Fruit fly (Drosophila melanogaster) whole organism, embryonic: Measurements from ENCODE around the gene Rassf.

Source experiments
- Antp ChIP-seq: fragments of 200-800 bp; sonication (Bioruptor generic); optimal IDR thresholded peaks from 3 replicates; lab custom pipeline; 2016; ENCODE audit warnings: missing biosample characterization, missing genetic modification characterization
- BEAF-32 ChIP-seq: fragments of 200-800 bp; sonication (Bioruptor generic); optimal IDR thresholded peaks from 3 replicates; lab custom pipeline; 2017; ENCODE audit warnings: missing biosample characterization, missing genetic modification characterization, mild to moderate bottlenecking, moderate library complexity, missing genetic modification reagents
- CG10147 ChIP-seq: fragments of 200-800 bp; sonication (Bioruptor generic); optimal IDR thresholded peaks from 2 replicates; lab custom pipeline; 2019; ENCODE audit warnings: missing biosample characterization, mild to moderate bottlenecking, missing genetic modification characterization, moderate library complexity
- CG10366 ChIP-seq: fragments of 200-800 bp; sonication (Bioruptor generic); IDR thresholded peaks from 2 replicates; pipeline ENCODE4 v1.3.6; 2022; ENCODE audit warnings: missing biosample characterization, missing genetic modification characterization
- CG10979 ChIP-seq: fragments of 200-800 bp; sonication (Bioruptor generic); optimal IDR thresholded peaks from 2 replicates; lab custom pipeline; 2018; ENCODE audit warnings: missing biosample characterization, mild to moderate bottlenecking, missing genetic modification characterization, moderate library complexity
- CG11456 ChIP-seq: fragments of 200-800 bp; sonication (Bioruptor generic); IDR thresholded peaks from 3 replicates; pipeline ENCODE4 v1.3.6; 2022; ENCODE audit warnings: missing biosample characterization, missing genetic modification characterization
- CG1233 ChIP-seq: fragments of 200-800 bp; sonication (Bioruptor generic); optimal IDR thresholded peaks from 4 replicates; lab custom pipeline; 2018; ENCODE audit warnings: missing biosample characterization, mild to moderate bottlenecking, missing genetic modification characterization
- CG12391 ChIP-seq: fragments of 200-800 bp; sonication (Bioruptor generic); optimal IDR thresholded peaks from 3 replicates; lab custom pipeline; 2018; ENCODE audit warnings: missing biosample characterization, mild to moderate bottlenecking, missing genetic modification characterization, moderate library complexity
- CG14441 ChIP-seq: fragments of 200-800 bp; sonication (Bioruptor generic); IDR thresholded peaks from 2 replicates; pipeline ENCODE4 v1.3.6; 2022; ENCODE audit warnings: missing biosample characterization, missing genetic modification characterization
- CG15514 ChIP-seq: fragments of 200-800 bp; sonication (Bioruptor generic); optimal IDR thresholded peaks from 3 replicates; lab custom pipeline; 2017; ENCODE audit warnings: missing biosample characterization, missing genetic modification characterization, mild to moderate bottlenecking, moderate library complexity, missing genetic modification reagents
- CG15696 ChIP-seq: fragments of 200-800 bp; sonication (Bioruptor generic); optimal IDR thresholded peaks from 2 replicates; lab custom pipeline; 2019; ENCODE audit warnings: missing biosample characterization, mild to moderate bottlenecking, missing genetic modification characterization, moderate library complexity
- CG16813 ChIP-seq: fragments of 200-800 bp; sonication (Bioruptor generic); IDR thresholded peaks from 3 replicates; pipeline ENCODE4 v1.3.6; 2022; ENCODE audit warnings: missing biosample characterization, missing genetic modification characterization; ENCODE audit not compliant: partially characterized antibody
- CG17829 ChIP-seq: fragments of 200-800 bp; optimal IDR thresholded peaks from 2 replicates; lab custom pipeline; 2019; ENCODE audit warnings: missing biosample characterization, mild to moderate bottlenecking, missing genetic modification characterization, moderate library complexity
- CG18262 ChIP-seq: fragments of 200-800 bp; optimal IDR thresholded peaks from 3 replicates; lab custom pipeline; 2019; ENCODE audit warnings: missing biosample characterization, mild to moderate bottlenecking, missing genetic modification characterization, moderate library complexity
- CG2116 ChIP-seq: fragments of 200-800 bp; sonication (Bioruptor generic); optimal IDR thresholded peaks from 3 replicates; lab custom pipeline; 2018; ENCODE audit warnings: missing biosample characterization, mild to moderate bottlenecking, missing genetic modification characterization
- CG2120 ChIP-seq: fragments of 200-800 bp; sonication (Bioruptor generic); optimal IDR thresholded peaks from 3 replicates; lab custom pipeline; 2016; ENCODE audit warnings: missing biosample characterization, missing genetic modification characterization
- CG30403 ChIP-seq: fragments of 200-800 bp; sonication (Bioruptor generic); optimal IDR thresholded peaks from 3 replicates; lab custom pipeline; 2016; ENCODE audit warnings: missing biosample characterization, missing genetic modification characterization
- CG33557 ChIP-seq: fragments of 200-800 bp; sonication (Bioruptor generic); optimal IDR thresholded peaks from 2 replicates; lab custom pipeline; 2019; ENCODE audit warnings: missing biosample characterization, mild to moderate bottlenecking, missing genetic modification characterization, moderate library complexity
- CG34376 ChIP-seq: fragments of 200-800 bp; sonication (Bioruptor generic); optimal IDR thresholded peaks from 2 replicates; lab custom pipeline; 2018; ENCODE audit warnings: missing biosample characterization, mild to moderate bottlenecking, missing genetic modification characterization
- CG7839 ChIP-seq: fragments of 200-800 bp; sonication (Bioruptor generic); optimal IDR thresholded peaks from 3 replicates; lab custom pipeline; 2018; ENCODE audit warnings: missing biosample characterization, mild to moderate bottlenecking, missing genetic modification characterization, moderate library complexity
- CG9932 ChIP-seq: fragments of 200-800 bp; sonication (Bioruptor generic); IDR thresholded peaks from 2 replicates; pipeline ENCODE4 v1.3.6; 2022; ENCODE audit warnings: missing biosample characterization, missing genetic modification characterization
- CoRest ChIP-seq: fragments of 200-800 bp; sonication (Bioruptor generic); optimal IDR thresholded peaks from 3 replicates; lab custom pipeline; 2018; ENCODE audit warnings: missing biosample characterization, mild to moderate bottlenecking, missing genetic modification characterization, moderate library complexity
- Dp ChIP-seq: fragments of 200-800 bp; sonication (Bioruptor generic); optimal IDR thresholded peaks from 2 replicates; lab custom pipeline; 2018; ENCODE audit warnings: missing biosample characterization, mild to moderate bottlenecking, missing genetic modification characterization, moderate library complexity
- E2f2 ChIP-seq: fragments of 200-800 bp; sonication (Bioruptor generic); IDR thresholded peaks from 2 replicates; pipeline ENCODE4 v1.3.6; 2022; ENCODE audit warnings: missing biosample characterization, missing genetic modification characterization
- Ets65A ChIP-seq: fragments of 200-800 bp; sonication (Bioruptor generic); peaks from one replicate; lab custom pipeline; 2016; ENCODE audit warnings: missing biosample characterization, missing genetic modification characterization
- HLH3B ChIP-seq: fragments of 200-800 bp; sonication (Bioruptor generic); IDR thresholded peaks from 2 replicates; pipeline ENCODE4 v1.3.6; 2022; ENCODE audit warnings: missing biosample characterization, missing genetic modification characterization
- Hmr ChIP-seq: fragments of 200-800 bp; sonication (Bioruptor generic); optimal IDR thresholded peaks from 3 replicates; lab custom pipeline; 2017; ENCODE audit warnings: mild to moderate bottlenecking, missing biosample characterization, missing genetic modification reagents, missing genetic modification characterization
- Hr3 ChIP-seq: fragments of 200-800 bp; sonication (Bioruptor generic); optimal IDR thresholded peaks from 3 replicates; lab custom pipeline; 2016; ENCODE audit warnings: missing biosample characterization, missing genetic modification characterization
- Jarid2 ChIP-seq: fragments of 200-800 bp; sonication (Bioruptor generic); optimal IDR thresholded peaks from 3 replicates; lab custom pipeline; 2017; ENCODE audit warnings: mild to moderate bottlenecking, missing biosample characterization, missing genetic modification reagents, missing genetic modification characterization
- Lhr ChIP-seq: fragments of 200-800 bp; sonication (Bioruptor generic); optimal IDR thresholded peaks from 3 replicates; lab custom pipeline; 2017; ENCODE audit warnings: mild to moderate bottlenecking, missing biosample characterization, missing genetic modification reagents, missing genetic modification characterization
- Mad ChIP-seq: fragments of 200-800 bp; sonication (Bioruptor generic); optimal IDR thresholded peaks from 2 replicates; lab custom pipeline; 2016; ENCODE audit warnings: missing biosample characterization, missing genetic modification characterization
- Meics ChIP-seq: fragments of 200-800 bp; sonication (Bioruptor generic); optimal IDR thresholded peaks from 2 replicates; lab custom pipeline; 2017; ENCODE audit warnings: missing biosample characterization, mild to moderate bottlenecking, missing genetic modification characterization
- Myb ChIP-seq: fragments of 200-800 bp; sonication (Bioruptor generic); optimal IDR thresholded peaks from 2 replicates; lab custom pipeline; 2016; ENCODE audit warnings: missing biosample characterization, missing genetic modification characterization
- NC2α ChIP-seq: fragments of 200-800 bp; sonication (Bioruptor generic); optimal IDR thresholded peaks from 2 replicates; lab custom pipeline; 2016; ENCODE audit warnings: missing biosample characterization, missing genetic modification characterization
- Opbp ChIP-seq: fragments of 200-800 bp; sonication (Bioruptor generic); IDR thresholded peaks from 3 replicates; pipeline ENCODE4 v1.3.6; 2022; ENCODE audit warnings: missing biosample characterization, missing genetic modification characterization; ENCODE audit not compliant: partially characterized antibody
- Taf1 ChIP-seq: fragments of 200-800 bp; sonication (Bioruptor generic); IDR thresholded peaks from 2 replicates; pipeline ENCODE4 v1.3.6; 2022; ENCODE audit warnings: missing biosample characterization, missing genetic modification characterization
- ato ChIP-seq: fragments of 200-800 bp; sonication (Bioruptor generic); IDR thresholded peaks from 2 replicates; pipeline ENCODE4 v1.3.6; 2022; ENCODE audit warnings: missing biosample characterization, missing genetic modification characterization; ENCODE audit not compliant: partially characterized antibody
- crc ChIP-seq: fragments of 200-800 bp; sonication (Bioruptor generic); optimal IDR thresholded peaks from 2 replicates; lab custom pipeline; 2016; ENCODE audit warnings: missing biosample characterization, missing genetic modification characterization
- dpn ChIP-seq, 2 experiments: fragments of 200-800 bp; sonication (Bioruptor generic); optimal IDR thresholded peaks; 3 replicates each; lab custom pipeline; 2016; ENCODE audit warnings: missing biosample characterization in 2 of 2, missing genetic modification characterization in 2 of 2
- ewg ChIP-seq: fragments of 200-800 bp; sonication (Bioruptor generic); optimal IDR thresholded peaks from 3 replicates; lab custom pipeline; 2017; ENCODE audit warnings: mild to moderate bottlenecking, missing biosample characterization, missing genetic modification reagents, missing genetic modification characterization
- gem ChIP-seq: fragments of 200-800 bp; sonication (Bioruptor generic); optimal IDR thresholded peaks from 2 replicates; lab custom pipeline; 2019; ENCODE audit warnings: missing biosample characterization, mild to moderate bottlenecking, missing genetic modification characterization, moderate library complexity
- grau ChIP-seq: fragments of 200-800 bp; optimal IDR thresholded peaks from 3 replicates; lab custom pipeline; 2019; ENCODE audit warnings: missing biosample characterization, mild to moderate bottlenecking, missing genetic modification characterization, moderate library complexity
- mirr ChIP-seq: fragments of 200-800 bp; sonication (Bioruptor generic); optimal IDR thresholded peaks from 3 replicates; lab custom pipeline; 2018; ENCODE audit warnings: missing biosample characterization, mild to moderate bottlenecking, missing genetic modification characterization
- phol ChIP-seq: fragments of 200-800 bp; sonication (Bioruptor generic); optimal IDR thresholded peaks from 3 replicates; lab custom pipeline; 2018; ENCODE audit warnings: missing biosample characterization, mild to moderate bottlenecking, missing genetic modification characterization, moderate library complexity
- run ChIP-seq: fragments of 200-800 bp; sonication (Bioruptor generic); optimal IDR thresholded peaks from 3 replicates; lab custom pipeline; 2018; ENCODE audit warnings: missing biosample characterization, mild to moderate bottlenecking, missing genetic modification characterization
- scrt ChIP-seq: fragments of 200-800 bp; sonication (Bioruptor generic); optimal IDR thresholded peaks from 2 replicates; lab custom pipeline; 2018; ENCODE audit warnings: missing biosample characterization, mild to moderate bottlenecking, missing genetic modification characterization, moderate library complexity
- shn ChIP-seq: fragments of 200-800 bp; sonication (Bioruptor generic); optimal IDR thresholded peaks from 3 replicates; lab custom pipeline; 2016; ENCODE audit warnings: missing biosample characterization, missing genetic modification characterization
- stwl ChIP-seq: fragments of 200-800 bp; sonication (Bioruptor generic); optimal IDR thresholded peaks from 3 replicates; lab custom pipeline; 2018; ENCODE audit warnings: missing biosample characterization, mild to moderate bottlenecking, missing genetic modification characterization, moderate library complexity
- zen ChIP-seq: fragments of 200-800 bp; sonication (Bioruptor generic); optimal IDR thresholded peaks from 3 replicates; lab custom pipeline; 2018; ENCODE audit warnings: missing biosample characterization, mild to moderate bottlenecking, missing genetic modification characterization, moderate library complexity

Rassf gene

DNA sequence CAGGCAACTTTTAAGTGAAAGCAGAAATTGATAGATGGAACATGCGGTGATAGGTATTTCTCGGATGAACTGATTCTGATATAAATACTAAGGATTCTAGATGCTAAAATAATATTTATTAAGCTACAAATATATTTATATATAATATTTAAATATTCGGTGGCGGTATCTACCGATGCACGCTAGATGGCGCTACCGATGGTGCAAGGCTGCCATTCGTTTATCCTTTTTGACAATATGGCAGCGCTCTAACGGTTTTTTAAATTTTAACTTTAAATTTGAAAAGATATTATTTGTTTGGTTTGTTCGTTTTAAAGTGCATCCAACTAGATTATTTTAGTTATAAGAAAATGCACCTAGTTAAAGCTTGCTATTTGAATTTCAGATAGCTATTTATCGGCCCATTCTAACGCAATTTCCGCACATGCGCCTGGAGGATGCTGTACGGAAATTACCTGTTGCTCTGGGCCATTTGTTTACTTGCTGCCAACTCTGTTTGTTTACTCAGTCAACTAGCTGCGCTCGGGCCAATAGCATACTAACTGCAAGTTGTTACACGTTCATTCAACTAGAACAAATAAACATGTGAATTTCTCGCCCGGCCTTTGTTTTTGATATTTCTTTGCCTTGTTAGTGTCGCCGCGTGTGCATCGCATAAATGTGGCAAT lies 41.7 kb upstream of the Rassf start, which contains the start of gene VhaAC39-2 (continued):
- TF ChIP-seq CG10147 (GFP tag; lab: Kevin White, UChicago), result no peak
- peak; percentile 28; the same call in 1 of the 2 replicates for TF ChIP-seq HLH3B (GFP tag; lab: Robert Waterston, UW)
- TF ChIP-seq stwl (tag; lab: Kevin White, UChicago), result peak; percentile 36
- no peak for TF ChIP-seq CG16813 (GFP tag; lab: Robert Waterston, UW)
- no peak for TF ChIP-seq run (tag; lab: Kevin White, UChicago)
- no peak for TF ChIP-seq CG1233 (GFP tag; lab: Kevin White, UChicago)
- TF ChIP-seq Ets65A, result peak; percentile 22
- TF ChIP-seq CoRest (tag; lab: Kevin White, UChicago), result peak; percentile 33
- peak; percentile 6 for TF ChIP-seq CG15514 (GFP tag; lab: Kevin White, UChicago)
- TF ChIP-seq CG17829 (tag; lab: Kevin White, UChicago), result peak; percentile 10
- TF ChIP-seq NC2α, result no peak
- TF ChIP-seq Taf1 (GFP tag; lab: Robert Waterston, UW), result no peak
- TF ChIP-seq CG15696 (tag; lab: Kevin White, UChicago), result peak; percentile 52
- peak; percentile 88 for TF ChIP-seq Myb (GFP tag; lab: Kevin White, UChicago)
- peak; percentile 6 for TF ChIP-seq zen (tag; lab: Kevin White, UChicago)
- TF ChIP-seq CG10366, result 0 out of 2 replicates have a peak, but pooled peaks have one; percentile 10
- TF ChIP-seq Hr3 (GFP tag; lab: Kevin White, UChicago), result peak; percentile 27
- TF ChIP-seq Mad (GFP tag; lab: Kevin White, UChicago), result no peak
- TF ChIP-seq ewg (GFP tag; lab: Kevin White, UChicago), result peak; percentile 91
- TF ChIP-seq crc (GFP tag; lab: Kevin White, UChicago), result no peak
- TF ChIP-seq CG34376, result no peak
- TF ChIP-seq CG18262 (tag; lab: Kevin White, UChicago), result no peak
- TF ChIP-seq mirr, result no peak
- TF ChIP-seq grau, result peak; percentile 4
- TF ChIP-seq CG12391 (tag; lab: Kevin White, UChicago), result peak; percentile 22
- no peak for TF ChIP-seq Antp (GFP tag; lab: Kevin White, UChicago)
- no peak for TF ChIP-seq CG2120 (GFP tag; lab: Kevin White, UChicago)
- peak in 1 of 2 experiments; percentile 15 for TF ChIP-seq dpn (GFP tag; optimal IDR thresholded peaks at IDR 0.05; lab: Kevin White, UChicago)
- peak; percentile 14 for TF ChIP-seq gem (tag; lab: Kevin White, UChicago)
- TF ChIP-seq CG7839 (tag; lab: Kevin White, UChicago), result peak; percentile 3
- peak; percentile 22 for TF ChIP-seq BEAF-32 (GFP tag; lab: Kevin White, UChicago)
- peak; percentile 52 for TF ChIP-seq CG10979
- no peak for TF ChIP-seq Opbp
- TF ChIP-seq Hmr (GFP tag; lab: Kevin White, UChicago), result peak; percentile 24
- TF ChIP-seq Lhr (GFP tag; lab: Kevin White, UChicago), result peak; percentile 55
- TF ChIP-seq E2f2 (GFP tag; lab: Robert Waterston, UW), result peak; percentile 68
- TF ChIP-seq CG14441, result no peak
- TF ChIP-seq Meics, result peak; percentile 23
- no peak for TF ChIP-seq ato (GFP tag; lab: Robert Waterston, UW)
- TF ChIP-seq CG11456 (GFP tag; lab: Robert Waterston, UW), result no peak
- TF ChIP-seq CG33557 (GFP tag; lab: Kevin White, UChicago), result peak; percentile 13
- TF ChIP-seq CG30403 (GFP tag; lab: Kevin White, UChicago), result peak; percentile 2
- peak; percentile 93 for TF ChIP-seq scrt (GFP tag; lab: Kevin White, UChicago)
- peak; percentile 73 for TF ChIP-seq phol (tag; lab: Kevin White, UChicago)
- TF ChIP-seq shn (GFP tag; lab: Kevin White, UChicago), result no peak
- TF ChIP-seq CG9932 (GFP tag; lab: Robert Waterston, UW), result peak; percentile 46; the same call in 1 of the 2 replicates
- TF ChIP-seq Dp, result peak; percentile 57
- TF ChIP-seq Jarid2 (GFP tag; lab: Kevin White, UChicago), result peak; percentile 12
- peak; percentile 42 for TF ChIP-seq CG2116 (GFP tag; lab: Kevin White, UChicago)
